Worm (Caenorhabditis elegans): ENCODE measurements around the gene F20B6.4.

F20B6.4 gene

ce11 chrX:4196431-4196830 is at the start of gene F20B6.4:
TSS of gene F20B6.4 (minus strand) at chrX:4196531.
- no peak for TF ChIP-seq hlh-1 (tag; optimal IDR thresholded peaks at IDR 0.05)
- no peak for TF ChIP-seq ham-2 (GFP tag; optimal IDR thresholded peaks at IDR 0.05)

- TF ChIP-seq flh-1 (GFP tag; optimal IDR thresholded peaks at IDR 0.05): no peak
- no peak for TF ChIP-seq unc-62 (GFP tag; optimal IDR thresholded peaks at IDR 0.05)
- no peak for TF ChIP-seq sem-2 (GFP tag; optimal IDR thresholded peaks at IDR 0.05)
- TF ChIP-seq blmp-1 (tag; optimal IDR thresholded peaks at IDR 0.05): no peak
- no peak for TF ChIP-seq elt-1 (tag; optimal IDR thresholded peaks at IDR 0.05; ENCODE audit: borderline replicate concordance, insufficient read depth)
- TF ChIP-seq ceh-43 (GFP tag; optimal IDR thresholded peaks at IDR 0.05): no peak
- TF ChIP-seq nhr-237 (tag; optimal IDR thresholded peaks at IDR 0.05): no peak
- no peak for TF ChIP-seq elt-3 (tag; optimal IDR thresholded peaks at IDR 0.05)
- TF ChIP-seq bed-3 (GFP tag; optimal IDR thresholded peaks at IDR 0.05): no peak
- no peak for TF ChIP-seq ceh-83 (GFP tag; optimal IDR thresholded peaks at IDR 0.05)
- TF ChIP-seq nhr-12 (tag; optimal IDR thresholded peaks at IDR 0.05): no peak
- TF ChIP-seq unc-120 (tag; optimal IDR thresholded peaks at IDR 0.05; ENCODE audit: poor library complexity, severe bottlenecking): no peak
- no peak for TF ChIP-seq nhr-2 (tag; optimal IDR thresholded peaks at IDR 0.05)
- no peak for TF ChIP-seq mep-1 (tag; optimal IDR thresholded peaks at IDR 0.05)
- no peak for TF ChIP-seq pha-4 (tag; optimal IDR thresholded peaks at IDR 0.05)
- TF ChIP-seq unc-39 (tag; optimal IDR thresholded peaks at IDR 0.05): no peak
- TF ChIP-seq nhr-76 (tag; optimal IDR thresholded peaks at IDR 0.05): no peak
- TF ChIP-seq snpc-4 (tag; optimal IDR thresholded peaks at IDR 0.05): no peak
- TF ChIP-seq mls-2 (tag; optimal IDR thresholded peaks at IDR 0.05): no peak
- TF ChIP-seq zip-8 (tag; optimal IDR thresholded peaks at IDR 0.05): no peak
Measured at ce11 chrX:4245124-4245523, 48.8 kb upstream of the F20B6.4 start.

ce11 chrX:4244489-4245123 is 48.3 kb upstream of the F20B6.4 start:
- no peak for TF ChIP-seq bed-3 (GFP tag; optimal IDR thresholded peaks at IDR 0.05)
- TF ChIP-seq ceh-43 (GFP tag; optimal IDR thresholded peaks at IDR 0.05): no peak
- no peak for TF ChIP-seq snpc-4 (tag; optimal IDR thresholded peaks at IDR 0.05)
- TF ChIP-seq cnd-1 (tag; optimal IDR thresholded peaks at IDR 0.05): no peak
- no peak for TF ChIP-seq nhr-76 (tag; optimal IDR thresholded peaks at IDR 0.05)
- TF ChIP-seq blmp-1 (tag; optimal IDR thresholded peaks at IDR 0.05): no peak
- no peak for TF ChIP-seq pha-4 (tag; optimal IDR thresholded peaks at IDR 0.05)
- TF ChIP-seq unc-39 (tag; optimal IDR thresholded peaks at IDR 0.05): no peak
- no peak for TF ChIP-seq hlh-1 (tag; optimal IDR thresholded peaks at IDR 0.05)
- no peak for TF ChIP-seq lsy-2 (tag; optimal IDR thresholded peaks at IDR 0.05)
- TF ChIP-seq zip-8 (tag; optimal IDR thresholded peaks at IDR 0.05): no peak

DNA sequence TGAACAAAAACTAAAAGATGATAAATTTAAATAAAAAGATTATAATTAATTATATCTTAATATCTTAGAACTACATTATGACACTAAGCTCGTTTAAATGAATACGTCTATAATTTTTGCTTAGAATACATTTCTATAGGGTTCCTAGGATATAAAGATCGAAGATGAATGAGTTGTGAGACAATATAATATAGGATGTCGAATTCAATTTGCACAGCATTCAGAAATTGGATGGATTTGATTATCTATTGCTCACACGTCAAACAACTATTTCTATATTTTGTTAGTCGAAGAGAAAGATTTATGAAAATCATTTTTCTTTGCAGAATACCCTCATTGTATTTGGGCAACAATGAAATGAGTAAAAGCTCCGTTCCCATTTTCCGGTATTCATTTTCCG is 42.6 kb upstream of the F20B6.4 start:
- peak; percentile 80 for TF ChIP-seq ces-1 (GFP tag; optimal IDR thresholded peaks at IDR 0.05)
- no peak for TF ChIP-seq pha-4 (tag; optimal IDR thresholded peaks at IDR 0.05)
- no peak for TF ChIP-seq bed-3 (GFP tag; optimal IDR thresholded peaks at IDR 0.05)
- TF ChIP-seq nhr-2 (tag; optimal IDR thresholded peaks at IDR 0.05): no peak
- TF ChIP-seq ceh-43 (GFP tag; optimal IDR thresholded peaks at IDR 0.05): no peak

DNA sequence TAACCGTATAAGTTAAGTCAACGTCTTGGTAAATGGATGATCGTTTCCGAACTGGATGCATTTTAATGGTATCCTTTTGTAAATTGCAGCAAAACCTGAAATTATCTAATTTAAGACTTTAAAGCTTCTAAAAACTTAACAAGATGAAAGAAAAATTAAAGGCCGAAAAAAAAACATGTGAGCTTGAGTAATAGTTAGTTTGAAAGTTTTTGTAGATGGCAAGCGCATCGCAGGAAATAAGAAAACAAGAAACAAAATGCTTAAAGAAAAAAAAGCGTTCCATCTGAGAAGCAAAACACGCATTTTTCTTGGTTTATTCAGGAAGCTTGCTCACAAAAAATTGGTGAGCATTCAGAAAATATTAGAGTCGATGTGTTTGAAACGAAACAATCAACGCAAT is 39.4 kb upstream of the F20B6.4 start, which contains the start of gene rab-37:
rab-37 (minus strand) TSS at position 101 of the 400 bp plus-strand sequence.
- TF ChIP-seq elt-3 (tag; optimal IDR thresholded peaks at IDR 0.05) (no peak), mls-2 (tag; optimal IDR thresholded peaks at IDR 0.05) (no peak), ham-2 (GFP tag; optimal IDR thresholded peaks at IDR 0.05) (no peak), zip-8 (tag; optimal IDR thresholded peaks at IDR 0.05) (no peak), mep-1 (tag; optimal IDR thresholded peaks at IDR 0.05) (no peak), nhr-237 (tag; optimal IDR thresholded peaks at IDR 0.05) (no peak), tbx-8 (GFP tag; optimal IDR thresholded peaks at IDR 0.05) (no peak), lin-13 (tag; optimal IDR thresholded peaks at IDR 0.05) (no peak), sem-2 (GFP tag; optimal IDR thresholded peaks at IDR 0.05) (no peak), M03D4.4 (tag; optimal IDR thresholded peaks at IDR 0.05) (no peak), nhr-2 (tag; optimal IDR thresholded peaks at IDR 0.05) (no peak), bed-3 (GFP tag; optimal IDR thresholded peaks at IDR 0.05) (no peak), nhr-76 (tag; optimal IDR thresholded peaks at IDR 0.05) (no peak), mab-5 (tag; optimal IDR thresholded peaks at IDR 0.05) (no peak), hlh-1 (tag; optimal IDR thresholded peaks at IDR 0.05) (no peak), blmp-1 (tag; optimal IDR thresholded peaks at IDR 0.05) (no peak), sptf-1 (tag; optimal IDR thresholded peaks at IDR 0.05) (no peak), nhr-12 (tag; optimal IDR thresholded peaks at IDR 0.05) (no peak)
